Fruit fly (Drosophila melanogaster) whole organism: Measurements from ENCODE around the gene tut.

Experiments
- Dll ChIP-seq: fragments of >200 bp; optimal IDR thresholded peaks from 2 replicates; lab custom pipeline; 2017
- usp ChIP-seq: fragments of >200 bp; optimal IDR thresholded peaks from 2 replicates; lab custom pipeline; 2017; ENCODE audit warnings: missing biosample characterization, missing genetic modification characterization, mixed read lengths

DNA sequence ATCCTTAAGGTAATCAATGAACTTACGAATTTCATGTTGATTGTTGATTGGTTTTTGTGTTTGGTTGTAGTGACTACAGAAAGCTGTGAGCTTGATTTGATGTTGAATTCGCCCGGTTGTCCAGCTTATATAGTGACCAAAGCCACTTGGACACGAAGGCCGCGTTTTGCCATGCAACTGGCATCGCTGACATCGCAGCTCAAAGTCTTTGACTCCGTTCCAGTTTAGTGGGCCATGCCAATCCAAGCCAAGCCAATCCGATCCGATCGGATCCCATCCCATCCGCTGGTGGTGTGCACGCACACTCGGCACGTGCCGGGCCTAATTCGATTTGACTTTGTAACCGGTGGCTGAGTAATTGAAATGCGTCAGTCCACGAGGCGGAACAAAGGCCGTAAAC, 8.3 kb upstream of the tut start, which contains the start of gene CG13674:
- TF ChIP-seq usp (GFP tag; lab: Kevin White, UChicago) (no peak), Dll (no peak)
